Worm (Caenorhabditis elegans) whole organism, midembryonic: ENCODE data around the gene F42C5.5.
"Not testable (repeated sequence)": the region's sequence is repeated elsewhere in the genome, so short reads cannot be mapped to it uniquely, and the experiment has no call there.

Experiments used
- T22C8.4 ChIP-seq: fragments of 200-800 bp; sonication (Bioruptor generic); IDR thresholded peaks from 2 replicates; pipeline ENCODE4 v1.3.6; 2022; ENCODE audit warnings: missing genetic modification characterization, missing compliant biosample characterization
- cog-1 ChIP-seq: sonication (generic microtip); optimal IDR thresholded peaks from 2 replicates; lab custom pipeline; 2016; ENCODE audit warnings: missing genetic modification characterization, missing compliant biosample characterization
- flt-1 ChIP-seq: fragments of 200-800 bp; sonication (Bioruptor generic); IDR thresholded peaks from 2 replicates; pipeline ENCODE4 v1.3.6; 2022; ENCODE audit warnings: missing genetic modification characterization, missing compliant biosample characterization
- klf-2 ChIP-seq: fragments of 200-800 bp; sonication (Bioruptor generic); conservative IDR thresholded peaks from 2 replicates; pipeline ENCODE4 v1.3.6; 2022; ENCODE audit warnings: missing genetic modification reagents, missing genetic modification characterization, missing compliant biosample characterization
- med-1 ChIP-seq: sonication (generic microtip); optimal IDR thresholded peaks from 2 replicates; lab custom pipeline; 2017; ENCODE audit warnings: missing genetic modification characterization, mild to moderate bottlenecking, missing compliant biosample characterization, antibody characterized with exemption, missing genetic modification reagents; ENCODE audit not compliant: insufficient read depth
- ref-1 ChIP-seq: fragments of 200-800 bp; sonication (Bioruptor generic); conservative IDR thresholded peaks from 2 replicates; pipeline ENCODE4 v1.3.6; 2022; ENCODE audit warnings: missing genetic modification reagents, missing genetic modification characterization, missing compliant biosample characterization
- tab-1 ChIP-seq: fragments of 200-800 bp; sonication (Bioruptor generic); IDR thresholded peaks from 2 replicates; pipeline ENCODE4 v1.3.6; 2022; ENCODE audit warnings: missing genetic modification characterization, missing compliant biosample characterization
- ztf-23 ChIP-seq: fragments of 200-800 bp; sonication (Bioruptor generic); IDR thresholded peaks from 2 replicates; pipeline ENCODE4 v1.3.6; 2022; ENCODE audit warnings: missing genetic modification reagents, missing genetic modification characterization, missing compliant biosample characterization
- ztf-29 ChIP-seq: fragments of 200-800 bp; sonication (Bioruptor generic); IDR thresholded peaks from 2 replicates; pipeline ENCODE4 v1.3.6; 2022; ENCODE audit warnings: missing genetic modification reagents, missing genetic modification characterization, missing compliant biosample characterization

F42C5.5 gene

DNA sequence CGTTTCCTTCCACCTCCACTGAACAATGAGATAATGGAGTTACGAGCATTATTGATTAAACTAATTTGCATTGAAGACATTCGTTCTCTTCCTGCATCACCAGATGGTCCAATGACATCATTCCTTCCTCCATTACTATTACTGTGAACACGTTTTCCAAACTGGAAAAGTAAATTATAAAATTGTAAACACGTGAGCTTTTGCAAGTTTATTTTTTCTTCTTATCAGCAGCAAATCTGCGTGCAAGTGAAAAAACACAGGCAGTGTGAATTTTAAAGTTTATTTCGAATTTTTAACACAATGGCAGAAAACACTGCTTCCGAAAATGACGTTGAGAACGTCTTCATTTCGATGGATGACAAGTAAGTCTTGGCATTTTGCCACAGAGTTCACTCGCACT is 46.8 kb downstream of the F42C5.5 start, which contains the start of gene D2024.1:
TSS of gene D2024.1 (plus strand) at position 301 of the 400 bp plus-strand sequence.
- TF ChIP-seq cog-1; T22C8.4 (GFP tag; lab: Robert Waterston, UW); klf-2 (GFP tag; lab: Robert Waterston, UW): not testable (repeated sequence)

ce11 chrIV:7246553-7246952 is 47.5 kb downstream of the F42C5.5 start, which contains the start of gene col-114:
TSS of gene col-114 (minus strand) at chrIV:7246653.
- TF ChIP-seq flt-1 (no peak), tab-1 (no peak), cog-1 (no peak), med-1 (GFP tag; lab: Kevin White, UChicago) (no peak), T22C8.4 (GFP tag; lab: Robert Waterston, UW) (no peak), klf-2 (GFP tag; lab: Robert Waterston, UW) (no peak), ref-1 (no peak), ztf-23 (GFP tag; lab: Robert Waterston, UW) (no peak), ztf-29 (GFP tag; lab: Robert Waterston, UW) (no peak)

- TF ChIP-seq med-1 (GFP tag; lab: Kevin White, UChicago), result no peak
- TF ChIP-seq ztf-29 (GFP tag; lab: Robert Waterston, UW), result no peak
- no peak for TF ChIP-seq T22C8.4 (GFP tag; lab: Robert Waterston, UW)
- no peak for TF ChIP-seq flt-1
- no peak for TF ChIP-seq tab-1
- TF ChIP-seq cog-1, result no peak
- TF ChIP-seq ref-1, result no peak
- no peak for TF ChIP-seq klf-2 (GFP tag; lab: Robert Waterston, UW)
- TF ChIP-seq ztf-23 (GFP tag; lab: Robert Waterston, UW), result no peak
Measured at ce11 chrIV:7245592-7245991, 48.4 kb downstream of the F42C5.5 start.

ce11 chrIV:7243913-7244312 is 50.1 kb downstream of the F42C5.5 start, which contains the start of gene afmd-1:
TSS of gene afmd-1 (plus strand) at chrIV:7244228.
- TF ChIP-seq ref-1 (no peak), med-1 (GFP tag; lab: Kevin White, UChicago) (no peak), cog-1 (no peak), tab-1 (no peak), ztf-23 (GFP tag; lab: Robert Waterston, UW) (no peak), flt-1 (no peak), T22C8.4 (GFP tag; lab: Robert Waterston, UW) (no peak), ztf-29 (GFP tag; lab: Robert Waterston, UW) (no peak), klf-2 (GFP tag; lab: Robert Waterston, UW) (no peak)
